Worm (Caenorhabditis elegans) whole organism, L4/young adult: ENCODE results near the gene rod-1.

ENCODE experiments used
- W03F9.2 ChIP-seq: fragments of 150-350 bp; optimal IDR thresholded peaks from 2 replicates; lab custom pipeline; 2014; ENCODE audit warnings: missing biosample characterization, missing genetic modification characterization
- dao-5 ChIP-seq: sonication (generic microtip); optimal IDR thresholded peaks from 2 replicates; lab custom pipeline; 2016; ENCODE audit warnings: missing genotype, missing genetic modification characterization, moderate library complexity, missing compliant biosample characterization
- him-1 ChIP-seq: sonication (generic microtip); optimal IDR thresholded peaks from 2 replicates; lab custom pipeline; 2016; ENCODE audit warnings: missing genotype, missing genetic modification reagents, missing genetic modification characterization, missing compliant biosample characterization

rod-1 gene

DNA sequence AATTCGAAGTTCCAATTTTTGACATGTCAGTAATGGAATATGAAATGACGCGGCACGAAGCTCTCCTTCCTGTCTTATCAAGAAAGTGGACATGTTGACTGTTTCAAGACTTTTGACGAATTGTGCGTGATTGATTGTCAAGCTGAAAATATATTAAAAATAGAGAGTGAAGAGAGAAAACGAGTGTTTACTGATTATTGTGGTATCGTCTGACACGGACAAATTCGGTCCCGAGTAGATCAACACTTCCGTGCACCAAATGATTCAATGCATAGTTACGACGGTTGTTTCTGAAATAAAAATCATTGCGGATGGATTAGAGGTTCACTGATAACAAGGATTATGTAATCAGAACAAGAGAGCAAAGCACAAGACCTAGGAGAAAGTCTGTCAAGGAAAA lies 11.1 kb upstream of the rod-1 start:
- TF ChIP-seq dao-5 (tag; lab: Kevin White, UChicago) (no peak), W03F9.2 (no peak), him-1 (tag; lab: Kevin White, UChicago) (no peak)

DNA sequence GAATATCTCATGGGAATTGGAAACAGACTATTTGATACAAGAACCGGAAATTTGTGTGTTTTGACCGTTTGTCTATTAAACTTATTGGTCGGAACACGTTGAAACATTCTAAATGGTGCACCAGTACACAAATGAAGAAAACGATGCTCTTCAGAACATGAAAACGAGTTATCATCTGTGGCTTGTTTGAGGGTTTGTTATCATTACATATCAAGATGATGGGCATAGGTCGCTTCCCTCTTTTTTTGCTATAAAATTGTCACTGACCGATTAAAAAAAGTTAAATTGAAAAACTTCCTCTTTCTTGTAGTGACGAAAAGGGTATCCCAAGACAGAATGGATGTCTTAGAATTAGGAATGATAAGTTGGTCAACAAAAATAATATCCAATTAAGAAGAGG lies 9.6 kb upstream of the rod-1 start:
- TF ChIP-seq dao-5 (tag; lab: Kevin White, UChicago) (no peak), him-1 (tag; lab: Kevin White, UChicago) (no peak), W03F9.2 (no peak)

DNA sequence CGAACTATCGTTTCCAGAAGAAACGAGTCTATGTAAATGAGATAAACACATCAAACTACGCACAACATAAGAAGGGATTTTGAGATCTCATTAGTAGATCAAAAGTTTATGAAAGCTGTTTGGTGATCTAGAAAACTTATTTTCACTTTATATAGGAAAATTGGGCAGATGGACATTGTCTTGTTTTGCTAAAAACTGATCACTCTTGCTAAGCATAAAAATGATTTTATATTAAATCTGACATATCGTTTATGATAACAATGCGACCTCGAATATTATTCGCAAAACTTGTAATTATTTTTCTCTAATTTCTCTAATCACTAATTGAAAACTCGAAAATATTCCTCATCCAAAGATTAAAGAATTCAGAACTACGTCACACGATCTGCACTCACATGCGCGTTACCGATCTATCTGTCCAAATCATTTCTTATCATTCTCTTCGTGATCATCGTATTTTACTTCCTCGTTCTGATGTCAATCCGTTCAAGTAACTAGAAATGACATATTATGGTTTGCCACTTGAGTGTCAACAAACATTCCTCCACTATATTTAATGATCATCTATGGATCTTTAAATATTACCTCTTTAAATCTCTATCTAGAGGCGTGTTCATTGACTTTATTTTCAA lies 8.4 kb upstream of the rod-1 start, which contains the start of gene F55G1.7:
Gene F55G1.7, minus strand, starts transcription at position 51 of the 632 bp plus-strand sequence.
- TF ChIP-seq him-1 (tag; lab: Kevin White, UChicago) = no peak

DNA sequence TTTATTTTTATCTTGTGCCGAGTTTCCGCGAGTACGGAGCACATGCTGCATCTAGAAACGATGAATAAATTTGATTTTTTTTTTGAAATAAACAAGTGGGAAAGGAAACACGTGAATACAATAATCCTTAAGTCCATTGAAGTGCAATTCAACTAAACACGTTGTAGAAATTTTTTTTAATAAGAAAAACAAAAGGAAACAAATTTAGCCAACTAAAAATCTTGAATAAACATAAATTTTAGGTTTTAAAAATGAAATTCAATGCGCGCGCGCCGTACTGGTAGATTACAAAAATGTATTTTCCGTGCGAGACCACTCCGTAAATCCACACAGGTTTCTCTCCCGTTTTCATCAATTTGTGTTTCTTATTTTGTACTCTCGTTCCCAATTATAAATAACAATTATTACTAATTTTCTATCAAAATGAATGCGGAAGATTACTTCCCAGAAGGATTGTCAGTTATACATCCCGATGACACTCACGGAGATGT lies 5.0 kb upstream of the rod-1 start, which contains the start of the genes plk-3 and F55G1.6:
Gene plk-3, minus strand, starts transcription at position 51 of the 491 bp plus-strand sequence.
Gene F55G1.6, plus strand, starts transcription at position 359 of the 491 bp plus-strand sequence.
- TF ChIP-seq dao-5 (tag; lab: Kevin White, UChicago) (no peak), W03F9.2 (no peak)

DNA sequence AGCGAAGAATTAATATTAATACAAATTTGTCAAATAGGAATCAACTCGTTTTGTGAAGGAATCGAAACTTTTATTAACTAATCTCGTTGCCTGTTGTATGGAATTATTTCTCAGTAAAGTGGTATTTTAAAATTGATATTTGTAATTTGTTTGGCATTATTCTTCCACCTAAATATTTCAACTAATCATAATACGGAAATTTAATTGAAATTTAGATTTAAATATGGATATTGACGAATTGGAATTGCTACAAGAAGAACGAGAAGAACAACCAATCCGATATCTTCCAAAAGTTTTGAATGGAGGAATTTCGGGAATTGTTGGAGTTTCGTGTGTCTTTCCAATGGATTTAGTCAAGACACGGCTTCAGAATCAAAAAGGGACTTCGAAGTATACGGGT lies 3.4 kb upstream of the rod-1 start, which contains the start of gene slc-25A18.2:
Gene slc-25A18.2, plus strand, starts transcription at position 216 of the 400 bp plus-strand sequence.
- TF ChIP-seq dao-5 (tag; lab: Kevin White, UChicago) = no peak
- no peak for TF ChIP-seq W03F9.2
- no peak for TF ChIP-seq him-1 (tag; lab: Kevin White, UChicago)

DNA sequence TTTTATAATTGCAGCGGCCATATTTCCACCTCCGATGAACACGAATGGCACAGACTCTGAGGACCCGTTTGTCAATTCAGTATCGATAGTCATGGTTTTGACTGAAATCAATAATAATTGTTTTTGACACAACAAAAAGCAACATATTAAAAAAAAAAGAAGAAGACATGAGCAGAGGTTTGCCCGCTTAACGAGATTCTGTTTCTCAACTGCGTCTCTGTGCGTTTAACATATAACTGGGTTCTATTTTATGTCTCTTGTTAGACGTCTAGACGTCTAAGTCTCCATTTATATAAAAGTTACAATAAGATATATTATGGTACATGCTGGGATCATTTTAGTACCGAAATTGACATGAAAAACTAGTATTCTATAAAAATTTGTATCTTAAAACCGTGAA lies 1.1 kb upstream of the rod-1 start, which contains the start of gene pycr-4:
Gene pycr-4, minus strand, starts transcription at position 101 of the 400 bp plus-strand sequence.
- no peak for TF ChIP-seq him-1 (tag; lab: Kevin White, UChicago)
- TF ChIP-seq dao-5 (tag; lab: Kevin White, UChicago) = no peak
- no peak for TF ChIP-seq W03F9.2

DNA sequence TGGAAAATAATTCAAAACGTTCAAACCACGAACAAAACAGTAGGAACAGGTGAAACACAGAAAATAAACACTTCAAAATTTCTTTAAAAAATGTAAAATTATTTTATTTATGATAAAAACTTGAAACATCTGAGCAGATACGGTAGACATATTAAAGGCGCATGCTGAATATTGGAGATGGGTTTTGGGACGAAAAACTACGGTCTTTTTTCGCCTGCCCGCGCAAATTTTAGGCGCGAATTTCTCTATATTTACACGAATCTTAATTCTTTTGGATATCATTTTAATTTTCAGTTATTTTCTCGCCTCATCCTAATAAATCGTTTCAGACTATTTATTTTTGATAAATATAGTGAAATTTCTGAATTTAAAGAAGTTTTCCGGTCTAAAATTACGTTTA lies 555 bp upstream of the rod-1 start:
- TF ChIP-seq him-1 (tag; lab: Kevin White, UChicago) = no peak
- TF ChIP-seq dao-5 (tag; lab: Kevin White, UChicago) = no peak
- TF ChIP-seq W03F9.2 = no peak

DNA sequence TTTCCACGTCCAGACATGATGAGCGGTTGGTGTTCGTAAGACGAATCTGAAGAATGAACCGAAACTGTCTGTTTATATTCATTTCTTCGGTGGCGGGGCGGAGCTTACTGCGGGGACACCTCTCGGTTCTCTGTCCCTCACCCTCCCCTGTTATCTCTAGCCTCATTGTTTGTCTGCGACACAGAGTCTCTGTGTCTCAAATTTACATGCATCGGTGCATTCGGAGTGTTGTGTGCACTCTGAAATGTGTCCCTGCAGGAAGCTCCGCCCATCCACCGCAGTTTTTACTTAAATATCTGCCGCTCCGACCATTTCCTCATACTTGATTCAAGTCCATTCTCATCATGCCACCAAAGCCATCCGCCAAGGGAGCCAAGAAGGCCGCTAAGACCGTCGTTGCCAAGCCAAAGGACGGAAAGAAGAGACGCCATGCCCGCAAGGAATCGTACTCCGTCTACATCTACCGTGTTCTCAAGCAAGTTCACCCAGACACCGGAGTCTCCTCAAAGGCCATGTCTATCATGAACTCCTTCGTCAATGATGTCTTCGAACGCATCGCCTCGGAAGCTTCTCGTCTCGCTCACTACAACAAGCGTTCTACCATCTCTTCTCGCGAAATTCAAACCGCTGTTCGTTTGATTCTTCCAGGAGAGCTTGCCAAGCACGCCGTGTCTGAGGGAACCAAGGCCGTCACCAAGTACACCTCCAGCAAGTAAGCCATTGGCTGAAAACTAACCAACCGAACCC lies 8.1 kb downstream of the rod-1 start, which contains the start of the genes his-61 and his-62:
Gene his-61, minus strand, starts transcription at position 17 of the 747 bp plus-strand sequence.
Gene his-62, plus strand, starts transcription at position 345 of the 747 bp plus-strand sequence.
- TF ChIP-seq dao-5 (tag; lab: Kevin White, UChicago) (no peak), him-1 (tag; lab: Kevin White, UChicago) (no peak), W03F9.2 (no peak)

DNA sequence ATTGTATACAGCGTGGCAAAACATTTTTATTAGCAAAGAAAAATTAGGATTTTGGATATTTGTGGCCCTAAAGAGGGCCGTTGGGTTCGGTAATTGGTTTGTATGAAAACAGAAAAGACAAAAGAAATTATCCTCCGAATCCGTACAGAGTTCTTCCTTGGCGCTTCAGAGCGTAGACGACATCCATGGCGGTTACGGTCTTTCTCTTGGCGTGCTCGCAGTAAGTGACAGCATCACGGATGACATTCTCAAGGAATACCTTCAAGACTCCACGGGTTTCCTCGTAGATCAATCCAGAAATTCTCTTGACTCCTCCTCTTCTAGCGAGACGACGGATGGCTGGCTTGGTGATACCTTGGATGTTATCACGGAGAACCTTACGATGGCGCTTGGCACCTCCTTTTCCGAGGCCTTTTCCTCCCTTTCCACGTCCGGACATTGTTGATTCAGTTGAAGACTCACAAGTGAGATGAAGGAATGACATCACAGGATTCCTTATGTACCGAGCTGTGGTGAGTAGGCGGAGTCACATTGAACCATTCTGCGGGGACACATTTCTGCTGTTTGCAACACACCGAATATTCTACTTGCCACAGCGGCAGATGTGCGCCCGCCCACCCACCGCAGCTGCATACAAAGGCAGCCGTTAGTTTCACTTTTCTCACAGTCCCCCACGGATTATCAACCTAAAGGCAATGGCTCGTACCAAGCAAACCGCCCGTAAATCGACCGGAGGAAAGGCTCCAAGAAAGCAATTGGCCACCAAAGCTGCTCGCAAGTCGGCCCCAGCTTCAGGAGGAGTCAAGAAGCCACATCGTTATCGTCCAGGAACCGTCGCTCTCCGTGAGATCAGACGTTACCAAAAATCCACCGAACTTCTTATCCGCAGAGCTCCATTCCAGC lies 9.6 kb downstream of the rod-1 start, which contains the start of the genes his-60 and his-59:
Gene his-60, minus strand, starts transcription at position 439 of the 903 bp plus-strand sequence.
Gene his-59, plus strand, starts transcription at position 696 of the 903 bp plus-strand sequence.
- TF ChIP-seq dao-5 (tag; lab: Kevin White, UChicago) (peak; percentile 12), W03F9.2 (no peak), him-1 (tag; lab: Kevin White, UChicago) (no peak)

DNA sequence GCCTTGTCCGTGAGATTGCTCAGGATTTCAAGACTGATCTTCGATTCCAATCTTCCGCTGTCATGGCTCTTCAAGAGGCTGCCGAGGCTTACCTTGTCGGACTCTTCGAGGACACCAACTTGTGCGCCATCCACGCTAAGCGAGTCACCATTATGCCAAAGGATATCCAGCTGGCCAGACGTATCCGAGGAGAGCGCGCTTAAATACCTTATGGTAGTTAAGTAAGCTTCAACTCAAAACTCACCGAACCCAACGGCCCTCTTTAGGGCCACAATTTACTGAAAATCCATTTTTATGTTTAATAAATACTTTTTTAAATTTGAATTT lies 10.2 kb downstream of the rod-1 start:
- TF ChIP-seq dao-5 (tag; lab: Kevin White, UChicago) (no peak), W03F9.2 (no peak), him-1 (tag; lab: Kevin White, UChicago) (no peak)

DNA sequence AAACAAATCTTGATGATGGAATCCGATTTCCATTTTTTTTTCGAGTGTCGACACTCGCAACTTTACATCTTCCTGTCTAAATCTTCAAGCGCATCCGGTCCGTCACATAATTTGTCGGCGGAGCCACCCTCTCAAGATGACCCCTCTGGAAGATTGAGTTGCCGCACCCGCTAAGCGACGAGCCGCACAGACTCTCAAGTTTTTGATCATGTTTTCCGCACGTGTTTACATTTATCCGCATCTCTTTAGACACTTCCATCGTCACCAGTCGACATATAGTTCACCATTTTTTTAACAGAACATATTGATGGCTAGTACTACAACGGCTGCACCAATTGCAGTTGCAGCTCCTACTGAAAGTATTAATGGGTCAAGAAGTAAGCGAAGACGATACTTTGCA lies 13.2 kb downstream of the rod-1 start, which contains the start of gene F55G1.1:
Gene F55G1.1, plus strand, starts transcription at position 301 of the 400 bp plus-strand sequence.
- TF ChIP-seq him-1 (tag; lab: Kevin White, UChicago) = no peak
- no peak for TF ChIP-seq dao-5 (tag; lab: Kevin White, UChicago)
- no peak for TF ChIP-seq W03F9.2

DNA sequence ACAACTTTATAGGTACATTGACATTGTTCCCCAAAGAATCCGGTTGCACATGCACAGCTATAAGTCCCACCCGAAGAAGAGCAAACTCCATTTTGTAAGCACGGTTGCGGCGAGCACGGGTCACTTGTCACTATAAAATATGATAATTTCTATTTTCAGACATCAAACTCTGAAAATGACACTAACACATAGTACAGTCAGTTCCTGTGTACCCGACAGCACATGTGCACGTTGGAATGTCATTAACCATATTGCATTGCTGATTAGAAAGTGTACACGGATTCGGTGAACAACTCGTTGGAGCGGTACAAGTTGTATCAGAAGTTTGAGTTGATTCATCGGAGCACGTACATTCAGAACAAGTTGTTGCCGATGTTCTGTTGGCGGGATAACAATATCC lies 19.0 kb downstream of the rod-1 start:
- TF ChIP-seq him-1 (tag; lab: Kevin White, UChicago) (no peak), dao-5 (tag; lab: Kevin White, UChicago) (no peak), W03F9.2 (no peak)

DNA sequence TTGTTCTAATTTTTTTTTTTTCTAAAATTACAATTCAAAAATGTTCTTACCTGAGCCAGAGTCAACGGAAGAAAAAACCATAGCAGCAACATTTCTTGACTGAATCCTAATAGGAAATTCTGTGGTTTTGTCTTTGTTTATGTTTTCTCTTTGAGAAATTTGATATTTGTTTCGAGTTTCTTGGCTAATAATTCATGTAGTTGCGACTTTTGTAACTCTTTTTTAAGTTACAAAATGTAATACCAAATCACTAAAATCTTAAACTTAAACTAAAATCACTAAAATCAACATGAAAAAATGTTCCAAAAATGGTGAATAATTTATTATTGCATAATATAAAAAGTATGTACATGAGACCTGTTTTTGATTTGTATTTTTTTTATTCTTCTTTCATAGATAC lies 19.5 kb downstream of the rod-1 start, which contains the start of gene egas-4:
Gene egas-4, minus strand, starts transcription at position 101 of the 400 bp plus-strand sequence.
- TF ChIP-seq him-1 (tag; lab: Kevin White, UChicago) (no peak), W03F9.2 (no peak), dao-5 (tag; lab: Kevin White, UChicago) (no peak)
